Worm (Caenorhabditis elegans): ENCODE measurements around the gene fsn-1.

ce11 chrIII:4903784-4904183, 33.3 kb upstream of the fsn-1 start, which contains the start of gene kbp-2:
- TF ChIP-seq nhr-11 (tag; optimal IDR thresholded peaks at IDR 0.05), result no peak
- TF ChIP-seq elt-2 (tag; optimal IDR thresholded peaks at IDR 0.05), result no peak
- no peak for TF ChIP-seq zip-5 (tag; optimal IDR thresholded peaks at IDR 0.05)
- no peak for TF ChIP-seq unc-55 (GFP tag; optimal IDR thresholded peaks at IDR 0.05)
- TF ChIP-seq sox-4 (tag; optimal IDR thresholded peaks at IDR 0.05), result no peak
- no peak for TF ChIP-seq unc-42 (tag; optimal IDR thresholded peaks at IDR 0.05)
- TF ChIP-seq ceh-48 (tag; optimal IDR thresholded peaks at IDR 0.05), result no peak
- no peak for TF ChIP-seq ceh-18 (tag; optimal IDR thresholded peaks at IDR 0.05)
- no peak for TF ChIP-seq ceh-45 (GFP tag; IDR thresholded peaks at IDR 0.05)
- TF ChIP-seq nhr-232 (tag; optimal IDR thresholded peaks at IDR 0.05), result no peak
- TF ChIP-seq ceh-24 (tag; optimal IDR thresholded peaks at IDR 0.05), result no peak
- TF ChIP-seq ttx-3 (tag; optimal IDR thresholded peaks at IDR 0.05), result no peak

All from whole organism, late embryonic.